Worm (Caenorhabditis elegans): ENCODE data around the gene B0228.7.

The B0228.7 gene

ce11 chrII:7758397-7759135 is at the start of gene B0228.7:
TSS of gene B0228.7 (minus strand) at chrII:7759023.
- TF ChIP-seq nfya-1 (tag; optimal IDR thresholded peaks at IDR 0.05; ENCODE audit: insufficient read depth) (peak; percentile 49), ceh-16 (tag; optimal IDR thresholded peaks at IDR 0.05) (no peak), pha-4 (tag; optimal IDR thresholded peaks at IDR 0.05) (peak; percentile 64), ama-1 (optimal IDR thresholded peaks at IDR 0.05) (peak; percentile 30), hmg-11 (tag; optimal IDR thresholded peaks at IDR 0.05) (peak; percentile 10), elt-3 (tag; optimal IDR thresholded peaks at IDR 0.05) (no peak), lin-15B (tag; optimal IDR thresholded peaks at IDR 0.05) (peak; percentile 22), sea-2 (GFP tag; optimal IDR thresholded peaks at IDR 0.05) (no peak), unc-39 (tag; optimal IDR thresholded peaks at IDR 0.05) (no peak), elt-2 (tag; optimal IDR thresholded peaks at IDR 0.05) (peak; percentile 78), lin-39 (tag; optimal IDR thresholded peaks at IDR 0.05) (peak; percentile 7), nhr-23 (tag; optimal IDR thresholded peaks at IDR 0.05) (no peak), nhr-67 (tag; optimal IDR thresholded peaks at IDR 0.05) (no peak), pqm-1 (tag; optimal IDR thresholded peaks at IDR 0.05) (peak; percentile 38), ceh-28 (tag; optimal IDR thresholded peaks at IDR 0.05) (peak; percentile 24)

- TF ChIP-seq nhr-43 (tag; optimal IDR thresholded peaks at IDR 0.05; ENCODE audit: poor library complexity, severe bottlenecking): peak; percentile 39
- no peak for TF ChIP-seq ztf-4 (tag; optimal IDR thresholded peaks at IDR 0.05)
- TF ChIP-seq skn-1 (tag; optimal IDR thresholded peaks at IDR 0.05): no peak
- TF ChIP-seq pqm-1 (tag; optimal IDR thresholded peaks at IDR 0.05): no peak
- TF ChIP-seq nhr-25 (tag; optimal IDR thresholded peaks at IDR 0.05): peak; percentile 64
- TF ChIP-seq elt-1 (tag; optimal IDR thresholded peaks at IDR 0.05): peak; percentile 87
Measured at ce11 chrII:7808153-7808552, 49.3 kb upstream of the B0228.7 start.

ce11 chrII:7806872-7807271 is 48.0 kb upstream of the B0228.7 start:
- TF ChIP-seq lin-39 (tag; optimal IDR thresholded peaks at IDR 0.05) (peak; percentile 25), nhr-25 (tag; optimal IDR thresholded peaks at IDR 0.05) (peak; percentile 82), ceh-9 (tag; optimal IDR thresholded peaks at IDR 0.05) (no peak), elt-1 (tag; optimal IDR thresholded peaks at IDR 0.05) (no peak), nhr-23 (tag; optimal IDR thresholded peaks at IDR 0.05) (no peak), unc-39 (tag; optimal IDR thresholded peaks at IDR 0.05) (no peak), ceh-28 (tag; optimal IDR thresholded peaks at IDR 0.05) (no peak)

- TF ChIP-seq fkh-2 (tag; optimal IDR thresholded peaks at IDR 0.05): no peak
- no peak for TF ChIP-seq lin-39 (tag; optimal IDR thresholded peaks at IDR 0.05)
Measured at ce11 chrII:7806054-7806453, 47.2 kb upstream of the B0228.7 start.

ce11 chrII:7803174-7803573 is 44.4 kb upstream of the B0228.7 start:
- TF ChIP-seq elt-1 (tag; optimal IDR thresholded peaks at IDR 0.05): peak; percentile 59
- TF ChIP-seq nhr-23 (tag; optimal IDR thresholded peaks at IDR 0.05): peak; percentile 18
- TF ChIP-seq nhr-76 (tag; optimal IDR thresholded peaks at IDR 0.05): no peak
- TF ChIP-seq tbx-2 (tag; optimal IDR thresholded peaks at IDR 0.05): no peak

ce11 chrII:7801899-7802298 is 43.1 kb upstream of the B0228.7 start:
- peak; percentile 70 for TF ChIP-seq nhr-23 (tag; optimal IDR thresholded peaks at IDR 0.05)
- no peak for TF ChIP-seq lsy-12 (tag; optimal IDR thresholded peaks at IDR 0.05)
- TF ChIP-seq skn-1 (tag; optimal IDR thresholded peaks at IDR 0.05): no peak
- peak; percentile 96 for TF ChIP-seq elt-1 (tag; optimal IDR thresholded peaks at IDR 0.05)
- TF ChIP-seq egl-27 (tag; optimal IDR thresholded peaks at IDR 0.05): no peak
- peak; percentile 50 for TF ChIP-seq ceh-16 (tag; optimal IDR thresholded peaks at IDR 0.05)
- peak; percentile 77 for TF ChIP-seq nhr-25 (tag; optimal IDR thresholded peaks at IDR 0.05)

- TF ChIP-seq ceh-28 (tag; optimal IDR thresholded peaks at IDR 0.05) (no peak), nhr-11 (tag; optimal IDR thresholded peaks at IDR 0.05) (no peak), lin-15B (tag; optimal IDR thresholded peaks at IDR 0.05) (no peak), pqm-1 (tag; optimal IDR thresholded peaks at IDR 0.05) (peak; percentile 20), ama-1 (optimal IDR thresholded peaks at IDR 0.05) (no peak), mml-1 (tag; optimal IDR thresholded peaks at IDR 0.05) (no peak), ZK546.5 (tag; optimal IDR thresholded peaks at IDR 0.05) (no peak), ceh-9 (tag; optimal IDR thresholded peaks at IDR 0.05) (no peak), nhr-23 (tag; optimal IDR thresholded peaks at IDR 0.05) (no peak), aly-2 (tag; optimal IDR thresholded peaks at IDR 0.05) (no peak), lsy-12 (tag; optimal IDR thresholded peaks at IDR 0.05) (no peak), egl-5 (tag; optimal IDR thresholded peaks at IDR 0.05) (no peak), elt-2 (tag; optimal IDR thresholded peaks at IDR 0.05) (peak; percentile 60), hmg-11 (tag; optimal IDR thresholded peaks at IDR 0.05) (no peak), pha-4 (tag; optimal IDR thresholded peaks at IDR 0.05) (peak; percentile 26), ceh-16 (tag; optimal IDR thresholded peaks at IDR 0.05) (no peak), fkh-10 (GFP tag; optimal IDR thresholded peaks at IDR 0.05) (no peak)
Measured at ce11 chrII:7801255-7801654, 42.4 kb upstream of the B0228.7 start.
